Fruit fly (Drosophila melanogaster): ENCODE measurements around the gene Hsc70-4.
A peak's percentile ranks its signal among the peaks of the same experiment; 100 is the strongest.

Hsc70-4 gene

DNA sequence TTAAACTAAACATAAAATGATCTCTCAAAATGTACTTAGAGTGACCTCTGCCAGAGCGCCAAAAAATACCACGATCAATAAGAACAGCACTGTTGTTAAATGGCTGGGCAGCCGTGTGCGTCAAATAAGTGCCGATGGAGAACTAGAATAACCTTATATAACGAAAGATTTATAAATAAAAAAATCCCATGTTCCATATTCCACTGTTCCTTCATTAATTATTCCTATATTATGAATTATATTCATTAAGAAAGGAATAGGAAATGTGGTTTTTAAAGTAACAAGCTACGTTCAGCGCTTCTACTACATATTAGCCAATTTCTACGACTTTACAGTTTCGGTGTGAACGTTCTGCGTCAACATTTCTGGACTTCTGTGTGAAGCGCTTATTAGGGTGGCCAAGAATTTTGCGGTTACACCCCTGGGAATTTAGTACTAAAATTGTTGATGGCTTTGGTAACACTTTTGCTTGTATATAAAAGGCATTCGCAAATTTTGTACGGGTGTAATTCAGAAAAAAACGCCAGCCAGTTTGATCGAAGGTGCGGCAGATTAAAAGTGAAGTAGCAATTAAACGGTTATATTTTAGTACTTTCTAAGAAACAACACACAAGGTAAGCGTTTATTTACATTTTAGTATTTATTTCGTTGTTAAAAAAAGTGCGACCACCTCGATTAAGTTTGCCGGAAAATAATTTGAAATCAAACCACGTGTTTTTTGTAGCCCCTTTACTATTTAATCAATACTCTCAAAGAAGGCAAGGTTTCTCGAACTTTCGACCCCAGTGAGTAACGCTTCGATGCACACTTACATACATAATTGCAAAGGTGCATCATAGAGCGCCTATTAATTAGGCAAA lies at the start of gene Hsc70-4, which contains the start of gene tefu:
Gene Hsc70-4 (plus strand): TSS at position 502 of the 860 bp plus-strand sequence.
Gene tefu (minus strand): TSS at position 51 of the 860 bp plus-strand sequence.
- peak; percentile 9 for TF ChIP-seq CG3838 (GFP tag; optimal IDR thresholded peaks at IDR 0.05)
- TF ChIP-seq sob (GFP tag; IDR thresholded peaks at IDR 0.05) = peak; percentile 77
- peak; percentile 59 for TF ChIP-seq NFAT (GFP tag; IDR thresholded peaks at IDR 0.05)
- TF ChIP-seq psq (GFP tag; optimal IDR thresholded peaks at IDR 0.05) = no peak
- no peak for TF ChIP-seq eve (GFP tag; optimal IDR thresholded peaks at IDR 0.05)
- peak; percentile 78 for TF ChIP-seq Usf (GFP tag; optimal IDR thresholded peaks at IDR 0.05)
- TF ChIP-seq stc (GFP tag; IDR thresholded peaks at IDR 0.05) = 0 out of 2 replicates have a peak, but pooled peaks have one; percentile 29
- TF ChIP-seq crp (GFP tag; optimal IDR thresholded peaks at IDR 0.05) = peak in 1 of 2 experiments; percentile 48
- peak; percentile 14 for TF ChIP-seq trh (GFP tag; optimal IDR thresholded peaks at IDR 0.05)
- peak; percentile 74 for TF ChIP-seq CG4404 (GFP tag; IDR thresholded peaks at IDR 0.05)
- peak; percentile 54 for TF ChIP-seq kni (GFP tag; optimal IDR thresholded peaks at IDR 0.05)
- peak; percentile 88 for TF ChIP-seq Elba2 (GFP tag; optimal IDR thresholded peaks at IDR 0.05)
- peak; percentile 61; the same call in 1 of the 2 replicates for TF ChIP-seq CG14014 (GFP tag; IDR thresholded peaks at IDR 0.05)
- no peak for TF ChIP-seq CTCF (GFP tag; optimal IDR thresholded peaks at IDR 0.05)
- TF ChIP-seq BEAF-32 (GFP tag; optimal IDR thresholded peaks at IDR 0.05) = peak; percentile 58
- TF ChIP-seq slbo (GFP tag; IDR thresholded peaks at IDR 0.05) = peak; percentile 90
- peak; percentile 42; the same call in 1 of the 2 replicates for TF ChIP-seq Gsc (GFP tag; IDR thresholded peaks at IDR 0.05)
- TF ChIP-seq CG33213 (GFP tag; optimal IDR thresholded peaks at IDR 0.05) = peak; percentile 55
- TF ChIP-seq E2f2 (GFP tag; IDR thresholded peaks at IDR 0.05) = peak; percentile 71
- TF ChIP-seq luna (GFP tag; optimal IDR thresholded peaks at IDR 0.05) = peak; percentile 47
- TF ChIP-seq gfzf (GFP tag; optimal IDR thresholded peaks at IDR 0.05) = peak; percentile 96
- no peak for TF ChIP-seq oc (tag; optimal IDR thresholded peaks at IDR 0.05)
- peak; percentile 19 for TF ChIP-seq lab (GFP tag; optimal IDR thresholded peaks at IDR 0.05)
- TF ChIP-seq CG7745 (tag; optimal IDR thresholded peaks at IDR 0.05) = peak; percentile 41
- peak; percentile 86 for TF ChIP-seq CG1602 (GFP tag; optimal IDR thresholded peaks at IDR 0.05)
- peak; percentile 70 for TF ChIP-seq Xrp1 (GFP tag; IDR thresholded peaks at IDR 0.05)
- TF ChIP-seq Ssrp (tag; optimal IDR thresholded peaks at IDR 0.05) = peak; percentile 73
- TF ChIP-seq CG15073 (GFP tag; optimal IDR thresholded peaks at IDR 0.05) = no peak
- TF ChIP-seq CG15479 (GFP tag; optimal IDR thresholded peaks at IDR 0.05) = no peak
- TF ChIP-seq CG1529 (GFP tag; optimal IDR thresholded peaks at IDR 0.05) = no peak
- peak; percentile 99 for TF ChIP-seq ssp (GFP tag; IDR thresholded peaks at IDR 0.05)
- TF ChIP-seq Hmx (GFP tag; optimal IDR thresholded peaks at IDR 0.05) = no peak
- no peak for TF ChIP-seq NK7.1 (GFP tag; optimal IDR thresholded peaks at IDR 0.05)
- no peak for TF ChIP-seq aop (GFP tag; IDR thresholded peaks at IDR 0.05)
- peak; percentile 53 for TF ChIP-seq CG8089 (GFP tag; optimal IDR thresholded peaks at IDR 0.05)
- TF ChIP-seq bowl (GFP tag; IDR thresholded peaks at IDR 0.05) = no peak
- TF ChIP-seq CG2875 (GFP tag; optimal IDR thresholded peaks at IDR 0.05) = no peak
- TF ChIP-seq CG11247 (GFP tag; IDR thresholded peaks at IDR 0.05) = peak; percentile 48; the same call in 1 of the 2 replicates
- TF ChIP-seq CG12744 (GFP tag; optimal IDR thresholded peaks at IDR 0.05) = peak; percentile 13
- TF ChIP-seq gcm2 (GFP tag; optimal IDR thresholded peaks at IDR 0.05) = peak; percentile 46
- TF ChIP-seq MBD-R2 (GFP tag; IDR thresholded peaks at IDR 0.05) = peak; percentile 58
- peak; percentile 84 for TF ChIP-seq Ptx1 (GFP tag; IDR thresholded peaks at IDR 0.05)
- peak; percentile 75 for TF ChIP-seq HLH54F (GFP tag; optimal IDR thresholded peaks at IDR 0.05)
- TF ChIP-seq wor (GFP tag; IDR thresholded peaks at IDR 0.05) = peak; percentile 60
- TF ChIP-seq Vsx1 (GFP tag; optimal IDR thresholded peaks at IDR 0.05) = no peak
- no peak for TF ChIP-seq CG17568 (GFP tag; optimal IDR thresholded peaks at IDR 0.05)
- TF ChIP-seq nerfin-2 (GFP tag; IDR thresholded peaks at IDR 0.05; ENCODE audit: partially characterized antibody) = no peak
- peak; percentile 52 for TF ChIP-seq HHEX (GFP tag; optimal IDR thresholded peaks at IDR 0.05)
- TF ChIP-seq GATAe (GFP tag; conservative IDR thresholded peaks at IDR 0.05) = no peak
- TF ChIP-seq Meics (GFP tag; optimal IDR thresholded peaks at IDR 0.05) = peak; percentile 80
